Worm (Caenorhabditis elegans) whole organism, late embryonic: ENCODE data around the gene K01G12.22.

Experiments
- F13H6.1 ChIP-seq: sonication (generic microtip); optimal IDR thresholded peaks from 2 replicates; lab custom pipeline; 2016; ENCODE audit warnings: missing genetic modification characterization, missing compliant biosample characterization
- ref-2 ChIP-seq: sonication (generic microtip); optimal IDR thresholded peaks from 2 replicates; lab custom pipeline; 2016; ENCODE audit warnings: missing genetic modification characterization, missing compliant biosample characterization

- TF ChIP-seq ref-2 (tag; lab: Kevin White, UChicago): no peak
- TF ChIP-seq F13H6.1 (tag; lab: Kevin White, UChicago): no peak
These were observed 49.5 kb downstream of the K01G12.22 start, which contains the start of gene Y64G10A.10 for ce11 chrIV:14241382-14242122.
